Worm (Caenorhabditis elegans) whole organism, L4 larva: Measurements from ENCODE around the gene nspc-20.

Source experiments
- D1046.2 ChIP-seq: fragments of 200-800 bp; sonication (Bioruptor generic); IDR thresholded peaks from 2 replicates; pipeline ENCODE4 v1.3.6; 2022; ENCODE audit warnings: missing genetic modification characterization, missing compliant biosample characterization
- F37D6.2 ChIP-seq: sonication (generic microtip); optimal IDR thresholded peaks from 2 replicates; lab custom pipeline; 2016; ENCODE audit warnings: mild to moderate bottlenecking, missing genetic modification characterization, missing compliant biosample characterization
- T20F7.1 ChIP-seq: fragments of 200-800 bp; sonication (Bioruptor generic); optimal IDR thresholded peaks from 2 replicates; lab custom pipeline; 2018; ENCODE audit warnings: mild to moderate bottlenecking, missing genetic modification characterization, missing compliant biosample characterization
- T26A8.4 ChIP-seq: fragments of 200-800 bp; sonication (Bioruptor generic); IDR thresholded peaks from 2 replicates; pipeline ENCODE4 v1.3.6; 2022; ENCODE audit warnings: missing genetic modification characterization, missing compliant biosample characterization
- Y5F2A.4 ChIP-seq: fragments of 200-800 bp; sonication (Bioruptor generic); optimal IDR thresholded peaks from 2 replicates; lab custom pipeline; 2018; ENCODE audit warnings: mild to moderate bottlenecking, missing genetic modification characterization, missing compliant biosample characterization
- aha-1 ChIP-seq: fragments of 150-350 bp; peaks from one replicate; lab custom pipeline; 2014; ENCODE audit warnings: missing biosample characterization, missing genetic modification characterization
- arid-1 ChIP-seq: fragments of 200-800 bp; sonication (Bioruptor generic); conservative IDR thresholded peaks from 2 replicates; pipeline ENCODE4 v1.3.6; 2022; ENCODE audit warnings: missing genetic modification reagents, missing genetic modification characterization, missing compliant biosample characterization
- attf-4 ChIP-seq: sonication (generic microtip); optimal IDR thresholded peaks from 3 replicates; lab custom pipeline; 2017; ENCODE audit warnings: missing biosample characterization, missing genetic modification characterization
- ceh-28 ChIP-seq: fragments of 150-350 bp; optimal IDR thresholded peaks from 2 replicates; lab custom pipeline; 2014; ENCODE audit warnings: missing biosample characterization, missing genetic modification reagents, missing genetic modification characterization
- ceh-82 ChIP-seq: sonication (generic microtip); optimal IDR thresholded peaks from 2 replicates; lab custom pipeline; 2017; ENCODE audit warnings: missing biosample characterization, missing genetic modification characterization
- ctbp-1 ChIP-seq: fragments of 200-800 bp; sonication (Bioruptor generic); IDR thresholded peaks from 2 replicates; pipeline ENCODE4 v1.3.6; 2022; ENCODE audit warnings: missing genetic modification reagents, missing genetic modification characterization, missing compliant biosample characterization
- daf-16 ChIP-seq, 3 experiments: sonication (generic microtip); optimal IDR thresholded peaks; 2 replicates each; lab custom pipeline; 2016 to 2017; ENCODE audit warnings: missing genetic modification characterization in 3 of 3, missing genetic modification reagents in 3 of 3, mild to moderate bottlenecking in 2 of 3, missing compliant biosample characterization in 2 of 3, missing biosample characterization in 1 of 3, moderate library complexity in 1 of 3
- daf-19 ChIP-seq: fragments of 200-800 bp; sonication (Bioruptor generic); conservative IDR thresholded peaks from 2 replicates; pipeline ENCODE4 v1.3.6; 2022; ENCODE audit warnings: missing genetic modification characterization, missing compliant biosample characterization
- daf-8 ChIP-seq: fragments of 200-800 bp; sonication (Bioruptor generic); IDR thresholded peaks from 2 replicates; pipeline ENCODE4 v1.3.6; 2022; ENCODE audit warnings: missing genetic modification characterization, missing compliant biosample characterization
- dmd-6 ChIP-seq: fragments of 200-800 bp; sonication (Bioruptor generic); IDR thresholded peaks from 2 replicates; pipeline ENCODE4 v1.3.6; 2022; ENCODE audit warnings: missing genetic modification reagents, missing genetic modification characterization, missing compliant biosample characterization
- duxl-1 ChIP-seq: sonication (generic microtip); optimal IDR thresholded peaks from 2 replicates; lab custom pipeline; 2016; ENCODE audit warnings: mild to moderate bottlenecking, missing genetic modification characterization, moderate library complexity, missing compliant biosample characterization; ENCODE audit not compliant: poor library complexity
- dve-1 ChIP-seq: sonication (generic microtip); optimal IDR thresholded peaks from 2 replicates; lab custom pipeline; 2017; ENCODE audit warnings: antibody characterized with exemption, mild to moderate bottlenecking, missing genetic modification characterization, missing compliant biosample characterization; ENCODE audit not compliant: insufficient read depth
- fos-1 ChIP-seq: fragments of 150-350 bp; optimal IDR thresholded peaks from 2 replicates; lab custom pipeline; 2014; ENCODE audit warnings: missing biosample characterization, missing genetic modification characterization
- gei-8 ChIP-seq: fragments of 200-800 bp; sonication (Bioruptor generic); optimal IDR thresholded peaks from 2 replicates; lab custom pipeline; 2018; ENCODE audit warnings: mild to moderate bottlenecking, missing genetic modification characterization, missing compliant biosample characterization
- hif-1 ChIP-seq, 2 experiments: sonication (generic microtip); optimal IDR thresholded peaks; 2 replicates each; lab custom pipeline; 2016 to 2017; ENCODE audit warnings: missing compliant biosample characterization in 2 of 2, missing genetic modification characterization in 2 of 2, missing genetic modification reagents in 2 of 2, missing genotype in 2 of 2, mild to moderate bottlenecking in 1 of 2
- hlh-11 ChIP-seq: fragments of 200-800 bp; sonication (Bioruptor generic); optimal IDR thresholded peaks from 2 replicates; lab custom pipeline; 2018; ENCODE audit warnings: mild to moderate bottlenecking, missing genetic modification characterization, missing compliant biosample characterization
- hlh-30 ChIP-seq: sonication (generic microtip); optimal IDR thresholded peaks from 2 replicates; lab custom pipeline; 2017; ENCODE audit warnings: antibody characterized with exemption, mild to moderate bottlenecking, missing genetic modification characterization, missing compliant biosample characterization; ENCODE audit not compliant: insufficient read depth
- jun-1 ChIP-seq: fragments of 150-350 bp; optimal IDR thresholded peaks from 2 replicates; lab custom pipeline; 2014; ENCODE audit warnings: missing biosample characterization, missing genetic modification reagents, missing genetic modification characterization
- lin-1 ChIP-seq: fragments of 200-800 bp; sonication (Bioruptor generic); IDR thresholded peaks from 2 replicates; pipeline ENCODE4 v1.3.6; 2022; ENCODE audit warnings: missing genetic modification reagents, missing genetic modification characterization, missing compliant biosample characterization
- lir-3 ChIP-seq: sonication (generic microtip); optimal IDR thresholded peaks from 2 replicates; lab custom pipeline; 2016; ENCODE audit warnings: mild to moderate bottlenecking, missing genetic modification characterization, missing compliant biosample characterization
- madf-5 ChIP-seq, 2 experiments: fragments of 200-800 bp; sonication (Bioruptor generic); IDR thresholded peaks; 2 replicates each; pipeline ENCODE4 v1.3.6; 2022; ENCODE audit warnings: missing compliant biosample characterization in 2 of 2, missing genetic modification characterization in 2 of 2
- mdl-1 ChIP-seq, 2 experiments: fragments of 150-350 bp in 1 of 2; sonication (generic microtip) in 1 of 2; optimal IDR thresholded peaks; 2 replicates each; lab custom pipeline; 2014 to 2017; ENCODE audit warnings: missing biosample characterization in 2 of 2, missing genetic modification characterization in 2 of 2
- mep-1 ChIP-seq: fragments of 150-350 bp; sonication (generic microtip); optimal IDR thresholded peaks from 3 replicates; lab custom pipeline; 2014; ENCODE audit warnings: missing biosample characterization, missing genetic modification characterization
- mes-2 ChIP-seq: sonication (generic microtip); optimal IDR thresholded peaks from 2 replicates; lab custom pipeline; 2016; ENCODE audit warnings: missing genotype, mild to moderate bottlenecking, missing genetic modification characterization, missing compliant biosample characterization; ENCODE audit not compliant: poor library complexity, severe bottlenecking
- mxl-2 ChIP-seq: fragments of 200-800 bp; sonication (Bioruptor generic); conservative IDR thresholded peaks from 2 replicates; pipeline ENCODE4 v1.3.6; 2022; ENCODE audit warnings: missing genetic modification reagents, missing genetic modification characterization, missing compliant biosample characterization
- nhr-10 ChIP-seq: fragments of 150-350 bp; optimal IDR thresholded peaks from 2 replicates; lab custom pipeline; 2014; ENCODE audit warnings: missing biosample characterization, missing genetic modification characterization
- nhr-111 ChIP-seq: fragments of 200-800 bp; sonication (Bioruptor generic); optimal IDR thresholded peaks from 2 replicates; lab custom pipeline; 2018; ENCODE audit warnings: mild to moderate bottlenecking, missing genetic modification characterization, missing compliant biosample characterization
- nhr-28 ChIP-seq: fragments of 150-350 bp; optimal IDR thresholded peaks from 2 replicates; lab custom pipeline; 2014; ENCODE audit warnings: missing biosample characterization, missing genetic modification characterization
- nhr-48 ChIP-seq: sonication (generic microtip); optimal IDR thresholded peaks from 2 replicates; lab custom pipeline; 2016; ENCODE audit warnings: mild to moderate bottlenecking, missing genetic modification characterization, missing compliant biosample characterization
- nhr-6 ChIP-seq: fragments of 150-350 bp; optimal IDR thresholded peaks from 2 replicates; lab custom pipeline; 2014; ENCODE audit warnings: missing biosample characterization, missing genetic modification characterization
- nhr-77 ChIP-seq: fragments of 150-350 bp; optimal IDR thresholded peaks from 2 replicates; lab custom pipeline; 2014; ENCODE audit warnings: missing biosample characterization, missing genetic modification characterization
- pha-4 ChIP-seq, 2 experiments: fragments of 150-350 bp in 1 of 2; fragments of 200-800 bp in 1 of 2; sonication (Bioruptor generic) in 1 of 2; IDR thresholded peaks in 1 of 2; optimal IDR thresholded peaks in 1 of 2; 2 replicates each; pipeline versions ENCODE4 v1.3.6 to Lab custom; 2014 to 2022; ENCODE audit warnings: missing genetic modification characterization in 2 of 2, missing genetic modification reagents in 2 of 2, missing biosample characterization in 1 of 2, missing compliant biosample characterization in 1 of 2
- pqm-1 ChIP-seq: sonication (generic microtip); optimal IDR thresholded peaks from 2 replicates; lab custom pipeline; 2017; ENCODE audit warnings: missing biosample characterization, missing genetic modification characterization
- saeg-2 ChIP-seq: fragments of 200-800 bp; sonication (Bioruptor generic); IDR thresholded peaks from 2 replicates; pipeline ENCODE4 v1.3.6; 2022; ENCODE audit warnings: missing genetic modification reagents, missing genetic modification characterization, missing compliant biosample characterization
- sdz-12 ChIP-seq: fragments of 200-800 bp; sonication (Bioruptor generic); optimal IDR thresholded peaks from 2 replicates; lab custom pipeline; 2018; ENCODE audit warnings: mild to moderate bottlenecking, missing genetic modification characterization, missing compliant biosample characterization
- set-16 ChIP-seq: fragments of 200-800 bp; sonication (Bioruptor generic); IDR thresholded peaks from 2 replicates; pipeline ENCODE4 v1.3.6; 2022; ENCODE audit warnings: missing genetic modification reagents, missing genetic modification characterization, missing compliant biosample characterization
- snpc-4 ChIP-seq: fragments of 150-350 bp; optimal IDR thresholded peaks from 2 replicates; lab custom pipeline; 2014; ENCODE audit warnings: missing biosample characterization, missing genetic modification characterization
- spr-1 ChIP-seq: sonication (generic microtip); optimal IDR thresholded peaks from 2 replicates; lab custom pipeline; 2016; ENCODE audit warnings: mild to moderate bottlenecking, missing genetic modification characterization, missing compliant biosample characterization
- tag-97 ChIP-seq: fragments of 200-800 bp; sonication (Bioruptor generic); IDR thresholded peaks from 2 replicates; pipeline ENCODE4 v1.3.6; 2022; ENCODE audit warnings: missing genetic modification characterization, missing compliant biosample characterization
- unc-130 ChIP-seq: sonication (generic microtip); optimal IDR thresholded peaks from 2 replicates; lab custom pipeline; 2016; ENCODE audit warnings: missing genetic modification reagents, missing genetic modification characterization, missing compliant biosample characterization
- unc-62 ChIP-seq, 3 experiments: fragments of 150-350 bp in 1 of 3; sonication (generic microtip); optimal IDR thresholded peaks in 2 of 3; peaks in 1 of 3; 1 replicate in 1 of 3; 2 replicates in 2 of 3; lab custom pipeline; 2014 to 2017; ENCODE audit warnings: missing biosample characterization in 3 of 3, missing genetic modification characterization in 3 of 3, missing genetic modification reagents in 3 of 3, missing genotype in 1 of 3

Gene nspc-20

ce11 chrX:14557936-14558554 lies 28.0 kb upstream of the nspc-20 start, which contains the start of gene nhr-3:
TSS of gene nhr-3 (plus strand) at chrX:14558504.
- TF ChIP-seq nhr-6 (tag; lab: Kevin White, UChicago) (peak; percentile 8), pqm-1 (tag; lab: Kevin White, UChicago) (peak; percentile 65), mdl-1 (tag; optimal IDR thresholded peaks at IDR 0.05; lab: Kevin White, UChicago) (no peak), gei-8 (GFP tag; lab: Kevin White, UChicago) (no peak), saeg-2 (GFP tag; lab: Robert Waterston, UW) (no peak), aha-1 (tag; lab: Kevin White, UChicago) (peak; percentile 58), daf-8 (GFP tag; lab: Robert Waterston, UW) (no peak), dmd-6 (GFP tag; lab: Robert Waterston, UW) (peak; percentile 75), hif-1 (tag; optimal IDR thresholded peaks at IDR 0.05; lab: Kevin White, UChicago) (peak in 1 of 2 experiments; percentile 9), D1046.2 (GFP tag; lab: Robert Waterston, UW) (no peak), hlh-30 (tag; lab: Kevin White, UChicago) (peak; percentile 79), mes-2 (tag; lab: Kevin White, UChicago) (peak; percentile 26), unc-62 (GFP tag; optimal IDR thresholded peaks at IDR 0.05 in 1 of 2; lab: Kevin White, UChicago) (peak in 1 of 2 experiments; percentile 99), unc-62 (tag; optimal IDR thresholded peaks at IDR 0.05; lab: Kevin White, UChicago) (no peak), nhr-48 (peak; percentile 36), mep-1 (tag; lab: Kevin White, UChicago) (no peak), daf-16 (GFP tag; optimal IDR thresholded peaks at IDR 0.05; lab: Kevin White, UChicago) (no peak), daf-16 (tag; optimal IDR thresholded peaks at IDR 0.05; lab: Kevin White, UChicago) (peak; percentile 48), hlh-11 (tag; lab: Kevin White, UChicago) (peak; percentile 56), F37D6.2 (tag; lab: Kevin White, UChicago) (no peak), T26A8.4 (no peak), nhr-10 (peak; percentile 26), dve-1 (tag; lab: Kevin White, UChicago) (peak; percentile 51), spr-1 (tag; lab: Kevin White, UChicago) (no peak), nhr-111 (no peak), mxl-2 (no peak), nhr-28 (tag; lab: Kevin White, UChicago) (peak; percentile 93), snpc-4 (tag; lab: Kevin White, UChicago) (no peak), nhr-77 (peak; percentile 38), jun-1 (tag; lab: Kevin White, UChicago) (peak; percentile 17)
- TF ChIP-seq, all 104 proteins: peak for 16

DNA sequence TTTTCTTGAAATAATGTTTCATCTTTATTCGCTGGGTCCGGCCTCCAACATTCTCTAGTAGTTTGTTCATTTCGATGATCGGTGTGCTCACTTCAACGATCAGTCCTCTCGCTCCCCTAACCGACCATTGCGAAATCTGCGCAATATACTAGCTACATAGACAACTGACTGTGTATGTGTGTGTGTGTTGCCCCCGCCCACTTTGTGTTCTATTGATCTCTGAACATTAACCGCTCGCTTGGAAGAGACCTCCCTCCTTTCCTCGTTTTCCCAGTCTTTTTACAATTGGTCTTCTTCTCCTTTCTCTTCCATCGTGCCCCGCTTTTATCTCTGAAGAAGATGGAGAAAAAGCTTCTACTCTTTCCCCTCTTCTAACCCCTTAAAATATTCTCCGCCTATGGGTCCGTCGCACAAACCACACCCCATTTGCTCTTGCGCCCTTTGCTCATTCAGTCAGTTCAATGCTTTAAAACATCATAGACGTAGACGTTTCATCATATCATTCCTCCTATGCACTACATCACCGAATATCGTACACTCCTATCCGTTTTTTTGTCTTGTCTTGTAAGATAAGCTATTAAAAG lies 27.4 kb upstream of the nspc-20 start:
- TF ChIP-seq unc-130 (GFP tag; lab: Kevin White, UChicago) = no peak
- TF ChIP-seq set-16 = peak; percentile 19; the same call in 1 of the 2 replicates
- no peak for TF ChIP-seq duxl-1 (tag; lab: Kevin White, UChicago)
- TF ChIP-seq pha-4 (GFP tag; IDR thresholded peaks at IDR 0.05; lab: Robert Waterston, UW) = no peak
- TF ChIP-seq pha-4 (tag; optimal IDR thresholded peaks at IDR 0.05; lab: Kevin White, UChicago) = peak; percentile 48
- TF ChIP-seq lir-3 = no peak
- TF ChIP-seq sdz-12 = no peak
- TF ChIP-seq hlh-30 (tag; lab: Kevin White, UChicago) = peak; percentile 69
- TF ChIP-seq madf-5 (GFP tag; IDR thresholded peaks at IDR 0.05; lab: Robert Waterston, UW) = no peak
- no peak for TF ChIP-seq ceh-82 (tag; lab: Kevin White, UChicago)
- no peak for TF ChIP-seq tag-97 (GFP tag; lab: Robert Waterston, UW)
- TF ChIP-seq F37D6.2 (tag; lab: Kevin White, UChicago) = no peak
- no peak for TF ChIP-seq Y5F2A.4 (GFP tag; lab: Kevin White, UChicago)
- TF ChIP-seq dmd-6 (GFP tag; lab: Robert Waterston, UW) = peak; percentile 39
- no peak for TF ChIP-seq ceh-28 (tag; lab: Kevin White, UChicago)
- TF ChIP-seq T20F7.1 (GFP tag; lab: Kevin White, UChicago) = no peak
- TF ChIP-seq arid-1 (GFP tag; lab: Robert Waterston, UW) = 0 out of 2 replicates have a peak, but pooled peaks have one; percentile 21
- no peak for TF ChIP-seq mes-2 (tag; lab: Kevin White, UChicago)
- no peak for TF ChIP-seq attf-4 (tag; lab: Kevin White, UChicago)
- no peak for TF ChIP-seq fos-1
- TF ChIP-seq lin-1 (GFP tag; lab: Robert Waterston, UW) = no peak
- peak; percentile 80 for TF ChIP-seq ctbp-1 (GFP tag; lab: Robert Waterston, UW)
- TF ChIP-seq hlh-11 (tag; lab: Kevin White, UChicago) = peak; percentile 76
- no peak for TF ChIP-seq daf-19 (GFP tag; lab: Robert Waterston, UW)
